Worm (Caenorhabditis elegans): ENCODE data around the gene K09D9.9.

Gene K09D9.9

ce11 chrV:3979053-3979452 lies 14.9 kb downstream of the K09D9.9 start, which contains the start of gene nlp-34:
Gene nlp-34, minus strand, starts transcription at chrV:3979134.
- TF ChIP-seq him-1 (tag; optimal IDR thresholded peaks at IDR 0.05) (no peak), W03F9.2 (tag; optimal IDR thresholded peaks at IDR 0.05) (no peak), dao-5 (tag; optimal IDR thresholded peaks at IDR 0.05) (no peak)

- TF ChIP-seq W03F9.2 (tag; optimal IDR thresholded peaks at IDR 0.05) (no peak), him-1 (tag; optimal IDR thresholded peaks at IDR 0.05) (no peak), dao-5 (tag; optimal IDR thresholded peaks at IDR 0.05) (no peak)
Measured at ce11 chrV:3976964-3977363, 17.0 kb downstream of the K09D9.9 start, which contains the start of gene str-83. Gene str-83, plus strand, starts transcription at chrV:3977264.

DNA sequence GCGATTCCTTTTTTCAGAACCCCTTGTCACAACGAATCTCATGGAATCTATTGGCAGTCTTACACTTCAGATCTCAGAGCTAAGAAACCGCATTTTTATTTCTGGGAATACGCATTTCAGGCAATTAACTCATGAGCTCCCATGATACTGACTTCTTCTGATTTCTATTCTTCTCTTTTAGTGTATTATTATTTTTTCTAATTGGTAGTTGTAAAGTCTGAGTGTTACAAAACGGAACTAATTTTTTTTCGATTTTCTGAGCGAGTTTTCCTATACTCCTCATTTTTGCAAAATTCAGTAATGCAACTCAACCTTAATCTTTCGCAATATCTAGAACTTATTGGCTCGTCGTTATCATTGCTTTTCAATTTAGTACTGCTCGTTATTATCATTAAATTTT lies 19.6 kb downstream of the K09D9.9 start, which contains the start of gene str-82:
str-82 (plus strand) TSS at position 301 of the 400 bp plus-strand sequence.
- TF ChIP-seq dao-5 (tag; optimal IDR thresholded peaks at IDR 0.05) (no peak), him-1 (tag; optimal IDR thresholded peaks at IDR 0.05) (no peak), W03F9.2 (tag; optimal IDR thresholded peaks at IDR 0.05) (no peak)

ce11 chrV:3972846-3973245 lies 21.1 kb downstream of the K09D9.9 start, which contains the start of gene cyp-34A10:
Gene cyp-34A10, minus strand, starts transcription at chrV:3972991.
- no peak for TF ChIP-seq dao-5 (tag; optimal IDR thresholded peaks at IDR 0.05)
- TF ChIP-seq W03F9.2 (tag; optimal IDR thresholded peaks at IDR 0.05): no peak
- no peak for TF ChIP-seq him-1 (tag; optimal IDR thresholded peaks at IDR 0.05)

DNA sequence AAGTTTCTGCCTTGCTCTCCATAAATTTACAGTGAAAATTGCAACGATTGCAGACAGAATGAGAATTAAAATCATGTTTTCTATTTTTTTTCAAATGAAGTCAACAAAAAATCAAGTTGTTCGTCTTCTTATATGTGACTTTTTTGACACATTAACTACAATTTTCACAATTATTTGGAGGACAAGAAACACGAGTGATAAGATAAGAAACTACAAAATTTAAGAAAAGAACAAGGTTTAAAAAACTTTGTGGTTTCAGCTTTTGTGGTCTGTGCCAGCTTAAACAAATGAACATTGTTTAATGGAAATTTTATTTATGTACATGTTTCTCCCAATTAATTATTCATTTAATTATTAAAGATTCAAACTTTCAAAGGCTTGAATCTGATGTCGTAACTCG lies 23.5 kb downstream of the K09D9.9 start, which contains the start of gene cyp-34A9:
cyp-34A9 (minus strand) TSS at position 131 of the 400 bp plus-strand sequence.
- TF ChIP-seq dao-5 (tag; optimal IDR thresholded peaks at IDR 0.05) (no peak), him-1 (tag; optimal IDR thresholded peaks at IDR 0.05) (no peak), W03F9.2 (tag; optimal IDR thresholded peaks at IDR 0.05) (no peak)

ce11 chrV:3969664-3970063 lies 24.3 kb downstream of the K09D9.9 start:
- no peak for TF ChIP-seq him-1 (tag; optimal IDR thresholded peaks at IDR 0.05)
- TF ChIP-seq dao-5 (tag; optimal IDR thresholded peaks at IDR 0.05): no peak
- no peak for TF ChIP-seq W03F9.2 (tag; optimal IDR thresholded peaks at IDR 0.05)

DNA sequence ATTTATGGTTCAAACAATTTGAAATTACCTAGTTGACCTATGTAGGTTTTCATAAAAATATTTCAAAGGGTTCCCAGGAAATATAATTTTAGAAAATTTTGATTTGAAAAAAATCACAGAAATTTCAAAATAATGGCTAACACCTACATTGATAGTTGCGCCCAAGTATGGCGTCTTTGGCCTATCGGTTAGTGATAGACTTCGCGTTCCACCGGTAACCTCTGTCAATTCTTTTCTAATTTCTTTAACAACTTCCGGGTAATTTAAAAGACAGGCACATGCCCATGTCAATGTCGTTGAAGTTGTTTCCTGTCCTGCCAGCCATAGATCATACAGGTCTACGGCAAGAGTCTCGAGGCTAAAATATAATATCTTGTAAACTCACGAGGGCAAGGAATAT lies 25.0 kb downstream of the K09D9.9 start:
- TF ChIP-seq W03F9.2 (tag; optimal IDR thresholded peaks at IDR 0.05) (no peak), dao-5 (tag; optimal IDR thresholded peaks at IDR 0.05) (no peak), him-1 (tag; optimal IDR thresholded peaks at IDR 0.05) (no peak)

- no peak for TF ChIP-seq W03F9.2 (tag; optimal IDR thresholded peaks at IDR 0.05)
- TF ChIP-seq dao-5 (tag; optimal IDR thresholded peaks at IDR 0.05): no peak
- no peak for TF ChIP-seq him-1 (tag; optimal IDR thresholded peaks at IDR 0.05)
Measured at ce11 chrV:3967762-3968161, 26.2 kb downstream of the K09D9.9 start, which contains the start of gene cyp-34A8. Gene cyp-34A8, minus strand, starts transcription at chrV:3967823.

DNA sequence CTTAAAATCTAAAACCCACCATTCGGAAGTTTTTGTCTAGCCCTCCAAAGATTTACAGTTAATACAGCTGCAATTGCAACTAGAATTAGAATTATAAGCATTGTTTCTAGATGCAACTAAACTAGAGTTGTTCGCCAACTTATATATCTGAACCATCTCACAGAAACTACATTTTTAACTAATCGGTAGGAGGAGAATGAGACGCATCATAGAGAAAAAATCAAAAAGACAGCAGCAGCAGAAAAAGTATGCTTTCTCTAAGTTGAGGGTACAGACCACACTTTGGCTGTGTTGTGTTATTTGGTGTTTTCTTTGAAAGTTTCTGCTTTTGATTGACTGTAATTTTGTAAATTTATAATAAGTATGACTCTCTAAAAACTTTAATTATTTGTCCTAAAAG lies 30.2 kb downstream of the K09D9.9 start, which contains the start of gene cyp-34A7:
cyp-34A7 (minus strand) TSS at position 101 of the 400 bp plus-strand sequence.
- TF ChIP-seq W03F9.2 (tag; optimal IDR thresholded peaks at IDR 0.05): no peak
- TF ChIP-seq dao-5 (tag; optimal IDR thresholded peaks at IDR 0.05): no peak
- no peak for TF ChIP-seq him-1 (tag; optimal IDR thresholded peaks at IDR 0.05)

ce11 chrV:3961235-3961634 lies 32.7 kb downstream of the K09D9.9 start, which contains the start of gene cyp-34A6:
Gene cyp-34A6, minus strand, starts transcription at chrV:3961335.
- no peak for TF ChIP-seq W03F9.2 (tag; optimal IDR thresholded peaks at IDR 0.05)
- TF ChIP-seq him-1 (tag; optimal IDR thresholded peaks at IDR 0.05): no peak
- no peak for TF ChIP-seq dao-5 (tag; optimal IDR thresholded peaks at IDR 0.05)

- TF ChIP-seq dao-5 (tag; optimal IDR thresholded peaks at IDR 0.05) (no peak), him-1 (tag; optimal IDR thresholded peaks at IDR 0.05) (no peak), W03F9.2 (tag; optimal IDR thresholded peaks at IDR 0.05) (no peak)
Measured at ce11 chrV:3957608-3958007, 36.3 kb downstream of the K09D9.9 start, which contains the start of gene cyp-34A5. Gene cyp-34A5, minus strand, starts transcription at chrV:3957708.

DNA sequence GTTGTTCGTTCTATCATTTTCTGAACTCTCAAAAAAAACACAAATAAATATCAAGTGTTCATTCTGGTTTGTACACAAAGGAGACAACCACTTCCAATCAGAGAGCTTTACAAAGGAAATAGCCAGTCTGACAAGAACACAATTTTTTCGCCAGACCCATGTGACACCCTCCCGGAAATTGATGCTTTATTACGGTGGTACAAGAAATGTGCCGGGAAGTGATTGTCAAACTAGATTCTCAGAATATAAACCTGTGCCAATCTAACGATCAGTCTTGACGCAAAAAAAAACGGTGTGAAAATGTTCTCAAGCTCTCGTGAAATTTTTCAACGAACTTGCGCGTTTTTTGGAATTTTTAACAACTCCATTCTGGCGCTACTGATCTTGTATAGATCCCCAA lies 40.2 kb downstream of the K09D9.9 start, which contains the start of gene str-247:
str-247 (plus strand) TSS at position 301 of the 400 bp plus-strand sequence.
- TF ChIP-seq W03F9.2 (tag; optimal IDR thresholded peaks at IDR 0.05): no peak
- TF ChIP-seq dao-5 (tag; optimal IDR thresholded peaks at IDR 0.05): no peak
- no peak for TF ChIP-seq him-1 (tag; optimal IDR thresholded peaks at IDR 0.05)

DNA sequence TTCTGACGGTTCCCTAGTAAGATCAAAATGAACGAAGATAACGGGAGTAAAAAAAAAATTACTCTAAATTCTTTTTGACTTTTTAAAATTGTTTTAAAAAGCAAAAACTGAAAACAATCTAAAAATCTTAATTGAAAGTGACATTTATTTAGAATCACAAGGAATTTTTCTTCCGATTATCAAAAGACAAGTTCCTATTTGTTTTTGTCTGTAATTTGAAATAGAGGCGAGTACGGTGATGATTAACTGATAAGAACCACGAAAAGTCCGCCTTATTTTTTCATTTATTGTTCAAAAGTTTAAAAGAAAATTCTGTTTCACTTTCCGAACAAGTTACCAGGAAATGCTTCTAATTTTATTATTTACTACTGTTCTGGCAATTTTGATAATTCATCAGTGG lies 44.2 kb downstream of the K09D9.9 start, which contains the start of gene dach-1:
dach-1 (plus strand) TSS at position 301 of the 400 bp plus-strand sequence.
- TF ChIP-seq W03F9.2 (tag; optimal IDR thresholded peaks at IDR 0.05) (no peak), him-1 (tag; optimal IDR thresholded peaks at IDR 0.05) (no peak), dao-5 (tag; optimal IDR thresholded peaks at IDR 0.05) (no peak)

ce11 chrV:3945053-3945452 lies 48.9 kb downstream of the K09D9.9 start, which contains the start of gene cyp-35B3:
Gene cyp-35B3, plus strand, starts transcription at chrV:3945353.
- no peak for TF ChIP-seq him-1 (tag; optimal IDR thresholded peaks at IDR 0.05)
- TF ChIP-seq W03F9.2 (tag; optimal IDR thresholded peaks at IDR 0.05): no peak
- no peak for TF ChIP-seq dao-5 (tag; optimal IDR thresholded peaks at IDR 0.05)
